Worm (Caenorhabditis elegans): Measurements from ENCODE around the gene cct-2.

The cct-2 gene

DNA sequence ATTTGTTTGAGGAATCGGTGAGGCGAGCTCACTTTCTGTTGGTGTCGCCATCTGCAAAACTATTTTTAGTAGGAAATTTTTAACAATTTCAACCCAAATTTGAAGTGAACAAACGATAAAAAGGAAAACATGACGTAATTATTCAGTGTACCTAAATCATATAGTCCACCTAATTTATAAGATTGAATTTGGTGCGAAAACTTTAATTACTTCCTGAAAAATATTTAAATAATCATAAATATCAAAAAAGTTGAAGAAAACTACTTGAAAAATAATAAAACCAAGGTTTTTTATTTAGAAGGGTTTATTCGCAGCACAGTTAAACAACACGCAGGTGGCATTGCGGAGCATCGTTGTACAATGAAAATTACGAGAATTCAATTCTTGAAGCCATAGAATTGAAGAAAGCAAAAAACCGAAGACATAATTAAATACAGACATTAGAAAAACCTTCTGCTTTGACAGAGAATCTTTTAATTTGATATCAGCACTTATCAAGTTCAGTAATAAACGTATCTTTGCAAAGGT is 46.0 kb downstream of the cct-2 start, which contains the start of gene tomm-40:
Gene tomm-40, minus strand, starts transcription at position 51 of the 528 bp plus-strand sequence.
- TF ChIP-seq attf-3 (GFP tag; conservative IDR thresholded peaks at IDR 0.05) (peak; percentile 93), madf-8 (GFP tag; conservative IDR thresholded peaks at IDR 0.05) (no peak)
